Worm (Caenorhabditis elegans): ENCODE measurements around the gene denn-4.

- TF ChIP-seq unc-62 (GFP tag; optimal IDR thresholded peaks at IDR 0.05) (no peak), ama-1 (optimal IDR thresholded peaks at IDR 0.05) (no peak), xbp-1 (tag; optimal IDR thresholded peaks at IDR 0.05) (no peak), unc-98 (GFP tag; IDR thresholded peaks at IDR 0.05) (no peak), sox-4 (tag; optimal IDR thresholded peaks at IDR 0.05) (no peak), aly-2 (tag; optimal IDR thresholded peaks at IDR 0.05) (no peak), dpl-1 (GFP tag; optimal IDR thresholded peaks at IDR 0.05) (no peak), nhr-237 (tag; optimal IDR thresholded peaks at IDR 0.05) (no peak)
These were observed 8.3 kb upstream of the denn-4 start for ce11 chrIV:1915549-1915948.

All from whole organism, L1 larva.